Worm (Caenorhabditis elegans) whole organism, midembryonic: ENCODE measurements around the gene Y55D5A.4.

Source experiments
- T22C8.4 ChIP-seq: fragments of 200-800 bp; sonication (Bioruptor generic); IDR thresholded peaks from 2 replicates; pipeline ENCODE4 v1.3.6; 2022; ENCODE audit warnings: missing genetic modification characterization, missing compliant biosample characterization
- klf-2 ChIP-seq: fragments of 200-800 bp; sonication (Bioruptor generic); conservative IDR thresholded peaks from 2 replicates; pipeline ENCODE4 v1.3.6; 2022; ENCODE audit warnings: missing genetic modification reagents, missing genetic modification characterization, missing compliant biosample characterization
- med-1 ChIP-seq: sonication (generic microtip); optimal IDR thresholded peaks from 2 replicates; lab custom pipeline; 2017; ENCODE audit warnings: missing genetic modification characterization, mild to moderate bottlenecking, missing compliant biosample characterization, antibody characterized with exemption, missing genetic modification reagents; ENCODE audit not compliant: insufficient read depth
- ref-1 ChIP-seq: fragments of 200-800 bp; sonication (Bioruptor generic); conservative IDR thresholded peaks from 2 replicates; pipeline ENCODE4 v1.3.6; 2022; ENCODE audit warnings: missing genetic modification reagents, missing genetic modification characterization, missing compliant biosample characterization
- tab-1 ChIP-seq: fragments of 200-800 bp; sonication (Bioruptor generic); IDR thresholded peaks from 2 replicates; pipeline ENCODE4 v1.3.6; 2022; ENCODE audit warnings: missing genetic modification characterization, missing compliant biosample characterization
- ztf-23 ChIP-seq: fragments of 200-800 bp; sonication (Bioruptor generic); IDR thresholded peaks from 2 replicates; pipeline ENCODE4 v1.3.6; 2022; ENCODE audit warnings: missing genetic modification reagents, missing genetic modification characterization, missing compliant biosample characterization

ce11 chrIII:2946101-2946500, 43.8 kb downstream of the Y55D5A.4 start, which contains the start of gene H05C05.4:
- TF ChIP-seq tab-1 (GFP tag; lab: Robert Waterston, UW): no peak
- TF ChIP-seq med-1: no peak
- TF ChIP-seq klf-2: no peak
- no peak for TF ChIP-seq T22C8.4
- no peak for TF ChIP-seq ref-1 (GFP tag; lab: Robert Waterston, UW)
- TF ChIP-seq ztf-23: no peak
